Fruit fly (Drosophila melanogaster) whole organism, prepupa: ENCODE data around the gene CG43182.
A peak's percentile ranks its signal among the peaks of the same experiment; 100 is the strongest.

Source experiments
- Blimp-1 ChIP-seq: fragments of 200-800 bp; sonication (Bioruptor generic); optimal IDR thresholded peaks from 3 replicates; lab custom pipeline; 2017; ENCODE audit warnings: missing biosample characterization, missing genetic modification characterization, mild to moderate bottlenecking, moderate library complexity, missing genetic modification reagents
- CG10631 ChIP-seq: fragments of 200-800 bp; sonication (Bioruptor generic); optimal IDR thresholded peaks from 2 replicates; lab custom pipeline; 2016; ENCODE audit warnings: missing biosample characterization, missing genetic modification characterization
- CG11294 ChIP-seq: fragments of 200-800 bp; sonication (Bioruptor generic); IDR thresholded peaks from 2 replicates; pipeline ENCODE4 v1.3.6; 2022; ENCODE audit warnings: missing biosample characterization, missing genetic modification characterization
- CG11762 ChIP-seq: fragments of 200-800 bp; sonication (Bioruptor generic); optimal IDR thresholded peaks from 3 replicates; lab custom pipeline; 2016; ENCODE audit warnings: missing biosample characterization, missing genetic modification characterization; ENCODE audit not compliant: insufficient read depth
- CG11902 ChIP-seq: fragments of 200-800 bp; sonication (Bioruptor generic); optimal IDR thresholded peaks from 3 replicates; lab custom pipeline; 2016; ENCODE audit warnings: missing biosample characterization, missing genetic modification characterization
- CG15336 ChIP-seq: fragments of 200-800 bp; sonication (Bioruptor generic); IDR thresholded peaks from 2 replicates; pipeline ENCODE4 v1.3.6; 2022; ENCODE audit warnings: missing biosample characterization, missing genetic modification characterization
- CG1621 ChIP-seq: fragments of 200-800 bp; sonication (Bioruptor generic); optimal IDR thresholded peaks from 3 replicates; lab custom pipeline; 2018; ENCODE audit warnings: missing biosample characterization, mild to moderate bottlenecking, missing genetic modification characterization
- CG3032 ChIP-seq: fragments of 200-800 bp; optimal IDR thresholded peaks from 2 replicates; lab custom pipeline; 2019; ENCODE audit warnings: missing biosample characterization, mild to moderate bottlenecking, missing genetic modification characterization, moderate library complexity
- CG31627 ChIP-seq: fragments of 200-800 bp; sonication (Bioruptor generic); optimal IDR thresholded peaks from 3 replicates; lab custom pipeline; 2016; ENCODE audit warnings: missing biosample characterization, missing genetic modification characterization
- CG32006 ChIP-seq: fragments of 200-800 bp; sonication (Bioruptor generic); optimal IDR thresholded peaks from 3 replicates; lab custom pipeline; 2017; ENCODE audit warnings: missing biosample characterization, mild to moderate bottlenecking, missing genetic modification characterization
- CG3919 ChIP-seq: fragments of 200-800 bp; sonication (Bioruptor generic); optimal IDR thresholded peaks from 3 replicates; lab custom pipeline; 2016; ENCODE audit warnings: missing biosample characterization, missing genetic modification characterization
- CG4318 ChIP-seq: fragments of 200-800 bp; sonication (Bioruptor generic); optimal IDR thresholded peaks from 3 replicates; lab custom pipeline; 2017; ENCODE audit warnings: missing biosample characterization, mild to moderate bottlenecking, missing genetic modification characterization
- CG6163 ChIP-seq: fragments of 200-800 bp; sonication (Bioruptor generic); IDR thresholded peaks from 3 replicates; pipeline ENCODE4 v1.3.6; 2022; ENCODE audit warnings: missing biosample characterization, missing genetic modification characterization
- CG6276 ChIP-seq: fragments of 200-800 bp; sonication (Bioruptor generic); optimal IDR thresholded peaks from 2 replicates; lab custom pipeline; 2017; ENCODE audit warnings: missing biosample characterization, mild to moderate bottlenecking, missing genetic modification characterization
- CG6792 ChIP-seq: fragments of 200-800 bp; sonication (Bioruptor generic); optimal IDR thresholded peaks from 3 replicates; lab custom pipeline; 2016; ENCODE audit warnings: missing biosample characterization, missing genetic modification characterization
- CG6808 ChIP-seq: fragments of 200-800 bp; sonication (Bioruptor generic); optimal IDR thresholded peaks from 3 replicates; lab custom pipeline; 2017; ENCODE audit warnings: missing biosample characterization, missing genetic modification characterization, mild to moderate bottlenecking, moderate library complexity, missing genetic modification reagents
- CG6854 ChIP-seq: fragments of 200-800 bp; sonication (Bioruptor generic); optimal IDR thresholded peaks from 2 replicates; lab custom pipeline; 2017; ENCODE audit warnings: missing biosample characterization, mild to moderate bottlenecking, missing genetic modification characterization
- CG7368 ChIP-seq: fragments of 200-800 bp; sonication (Bioruptor generic); optimal IDR thresholded peaks from 3 replicates; lab custom pipeline; 2016; ENCODE audit warnings: missing biosample characterization, missing genetic modification characterization
- CG8319 ChIP-seq: fragments of 200-800 bp; sonication (Bioruptor generic); optimal IDR thresholded peaks from 3 replicates; lab custom pipeline; 2016; ENCODE audit warnings: missing biosample characterization, missing genetic modification characterization
- CG9139 ChIP-seq: fragments of 200-800 bp; sonication (Bioruptor generic); optimal IDR thresholded peaks from 3 replicates; lab custom pipeline; 2017; ENCODE audit warnings: missing biosample characterization, mild to moderate bottlenecking, missing genetic modification characterization
- Eip93F ChIP-seq: fragments of 200-800 bp; sonication (Bioruptor generic); optimal IDR thresholded peaks from 2 replicates; lab custom pipeline; 2016; ENCODE audit warnings: missing biosample characterization, mild to moderate bottlenecking, missing genetic modification characterization
- Ets96B ChIP-seq: fragments of 200-800 bp; optimal IDR thresholded peaks from 2 replicates; lab custom pipeline; 2019; ENCODE audit warnings: missing biosample characterization, mild to moderate bottlenecking, missing genetic modification characterization, moderate library complexity
- Gug ChIP-seq: fragments of 200-800 bp; sonication (Bioruptor generic); IDR thresholded peaks from 2 replicates; pipeline ENCODE4 v1.3.6; 2022; ENCODE audit warnings: missing biosample characterization, missing genetic modification characterization
- Hr38 ChIP-seq: sonication (Bioruptor generic); optimal IDR thresholded peaks from 2 replicates; lab custom pipeline; 2016; ENCODE audit warnings: missing biosample characterization, missing genetic modification characterization
- Hr39 ChIP-seq: fragments of 200-800 bp; sonication (Bioruptor generic); optimal IDR thresholded peaks from 2 replicates; lab custom pipeline; 2016; ENCODE audit warnings: missing biosample characterization, missing genetic modification characterization
- Hr4 ChIP-seq: fragments of 200-800 bp; sonication (Bioruptor generic); optimal IDR thresholded peaks from 3 replicates; lab custom pipeline; 2016; ENCODE audit warnings: missing biosample characterization, missing genetic modification characterization
- Met ChIP-seq: fragments of 200-800 bp; sonication (Bioruptor generic); optimal IDR thresholded peaks from 3 replicates; lab custom pipeline; 2016; ENCODE audit warnings: missing biosample characterization, missing genetic modification characterization
- OdsH ChIP-seq: fragments of 200-800 bp; sonication (Bioruptor generic); optimal IDR thresholded peaks from 3 replicates; lab custom pipeline; 2016; ENCODE audit warnings: missing biosample characterization, missing genetic modification characterization
- Smox ChIP-seq: fragments of 200-800 bp; sonication (Bioruptor generic); optimal IDR thresholded peaks from 3 replicates; lab custom pipeline; 2016; ENCODE audit warnings: missing biosample characterization, missing genetic modification characterization
- Sox102F ChIP-seq: fragments of 200-800 bp; sonication (Bioruptor generic); optimal IDR thresholded peaks from 2 replicates; lab custom pipeline; 2016; ENCODE audit warnings: missing biosample characterization, mild to moderate bottlenecking, missing genetic modification characterization
- Sox15 ChIP-seq: fragments of 200-800 bp; sonication (Bioruptor generic); optimal IDR thresholded peaks from 3 replicates; lab custom pipeline; 2016; ENCODE audit warnings: missing biosample characterization, missing genetic modification characterization
- cyc ChIP-seq: fragments of 200-800 bp; sonication (Bioruptor generic); optimal IDR thresholded peaks from 3 replicates; lab custom pipeline; 2016; ENCODE audit warnings: missing biosample characterization, missing genetic modification characterization
- dac ChIP-seq: fragments of 200-800 bp; sonication (Bioruptor generic); optimal IDR thresholded peaks from 2 replicates; lab custom pipeline; 2017; ENCODE audit warnings: missing biosample characterization, mild to moderate bottlenecking, missing genetic modification characterization
- dsx ChIP-seq: fragments of 200-800 bp; optimal IDR thresholded peaks from 3 replicates; lab custom pipeline; 2019; ENCODE audit warnings: missing biosample characterization, mild to moderate bottlenecking, missing genetic modification characterization, moderate library complexity; ENCODE audit not compliant: poor library complexity, severe bottlenecking
- eg ChIP-seq: fragments of 200-800 bp; sonication (Bioruptor generic); IDR thresholded peaks from 3 replicates; pipeline ENCODE4 v1.3.6; 2022; ENCODE audit warnings: missing biosample characterization, missing genetic modification characterization
- fd85E ChIP-seq: fragments of 200-800 bp; sonication (Bioruptor generic); optimal IDR thresholded peaks from 3 replicates; lab custom pipeline; 2016; ENCODE audit warnings: missing biosample characterization, missing genetic modification characterization
- fkh ChIP-seq: fragments of 200-800 bp; sonication (Bioruptor generic); optimal IDR thresholded peaks from 3 replicates; lab custom pipeline; 2017; ENCODE audit warnings: missing biosample characterization, mild to moderate bottlenecking, missing genetic modification characterization, moderate library complexity
- lz ChIP-seq: fragments of 200-800 bp; sonication (Bioruptor generic); optimal IDR thresholded peaks from 3 replicates; lab custom pipeline; 2016; ENCODE audit warnings: missing biosample characterization, missing genetic modification characterization
- net ChIP-seq: fragments of 200-800 bp; sonication (Bioruptor generic); optimal IDR thresholded peaks from 3 replicates; lab custom pipeline; 2016; ENCODE audit warnings: missing biosample characterization, missing genetic modification characterization
- pdm3 ChIP-seq: fragments of 200-800 bp; sonication (Bioruptor generic); optimal IDR thresholded peaks from 3 replicates; lab custom pipeline; 2016; ENCODE audit warnings: missing biosample characterization, missing genetic modification characterization
- spab ChIP-seq: fragments of 200-800 bp; sonication (Bioruptor generic); optimal IDR thresholded peaks from 2 replicates; lab custom pipeline; 2017; ENCODE audit warnings: missing biosample characterization, mild to moderate bottlenecking, missing genetic modification characterization, missing genetic modification reagents
- ss ChIP-seq, 2 experiments: fragments of 200-800 bp; sonication (Bioruptor generic); optimal IDR thresholded peaks; 2 replicates in 1 of 2; 3 replicates in 1 of 2; lab custom pipeline; 2017 to 2018; ENCODE audit warnings: mild to moderate bottlenecking in 2 of 2, missing biosample characterization in 2 of 2, missing genetic modification characterization in 2 of 2, moderate library complexity in 1 of 2
- svp ChIP-seq: fragments of 200-800 bp; sonication (Bioruptor generic); peaks from one replicate; lab custom pipeline; 2016; ENCODE audit warnings: missing biosample characterization, missing genetic modification characterization
- topi ChIP-seq: fragments of 200-800 bp; sonication (Bioruptor generic); optimal IDR thresholded peaks from 3 replicates; lab custom pipeline; 2016; ENCODE audit warnings: missing biosample characterization, missing genetic modification characterization
- vri ChIP-seq: fragments of 200-800 bp; sonication (Bioruptor generic); optimal IDR thresholded peaks from 3 replicates; lab custom pipeline; 2016; ENCODE audit warnings: missing biosample characterization, mild to moderate bottlenecking, missing genetic modification characterization

Gene CG43182

dm6 chrX:334624-335292 lies 18.1 kb upstream of the CG43182 start (continued):
- TF ChIP-seq dac (GFP tag; lab: Kevin White, UChicago) (peak; percentile 10), spab (GFP tag; lab: Kevin White, UChicago) (peak; percentile 42), vri (no peak), CG31627 (GFP tag; lab: Kevin White, UChicago) (no peak), Hr38 (GFP tag; lab: Kevin White, UChicago) (no peak), CG6163 (GFP tag; lab: Robert Waterston, UW) (peak; percentile 23; the same call in 1 of the 3 replicates), CG7368 (GFP tag; lab: Kevin White, UChicago) (peak; percentile 37), CG6276 (GFP tag; lab: Kevin White, UChicago) (peak; percentile 68), OdsH (GFP tag; lab: Kevin White, UChicago) (peak; percentile 58), fkh (no peak), CG9139 (peak; percentile 1), Blimp-1 (GFP tag; lab: Kevin White, UChicago) (no peak), Gug (GFP tag; lab: Robert Waterston, UW) (no peak), Hr4 (GFP tag; lab: Kevin White, UChicago) (peak; percentile 65), Smox (GFP tag; lab: Kevin White, UChicago) (peak; percentile 2), eg (no peak), CG10631 (GFP tag; lab: Kevin White, UChicago) (peak; percentile 47), Eip93F (GFP tag; lab: Kevin White, UChicago) (no peak)
- TF ChIP-seq, all 60 proteins: peak for 37

DNA sequence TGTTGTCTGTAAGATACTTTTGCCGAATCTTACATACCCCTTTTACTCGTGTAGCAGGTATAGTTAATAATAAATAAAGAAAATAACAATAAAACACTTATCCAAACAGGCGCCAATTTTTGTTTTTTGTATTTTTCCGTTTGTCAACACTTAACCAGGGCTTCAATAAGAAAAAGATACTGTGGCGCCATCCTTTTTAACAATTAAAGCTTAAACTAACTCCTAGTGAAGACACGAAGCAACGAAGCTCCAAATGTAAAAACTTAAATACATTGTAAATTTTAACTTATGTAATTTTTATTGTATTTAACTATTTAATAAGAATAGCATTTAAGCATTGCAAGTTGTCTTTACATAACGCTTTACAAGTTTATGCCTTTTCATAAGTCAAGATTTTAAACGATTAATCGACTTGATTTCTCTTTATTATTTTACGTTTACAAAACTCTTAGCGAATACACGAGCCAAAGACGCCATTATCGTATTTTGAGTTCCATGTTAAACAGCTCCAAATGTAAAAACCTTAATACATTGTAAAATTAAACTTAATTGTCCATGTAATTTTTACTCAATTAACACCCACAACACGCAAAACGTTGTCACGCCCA lies 16.1 kb upstream of the CG43182 start:
- TF ChIP-seq dsx (GFP tag; lab: Kevin White, UChicago) (peak; percentile 9), pdm3 (peak; percentile 10), Hr4 (GFP tag; lab: Kevin White, UChicago) (no peak), svp (GFP tag; lab: Kevin White, UChicago) (peak; percentile 24)

- TF ChIP-seq CG15336 (GFP tag; lab: Robert Waterston, UW) (peak; percentile 91), CG11762 (GFP tag; lab: Kevin White, UChicago) (peak; percentile 52), topi (GFP tag; lab: Kevin White, UChicago) (no peak), Met (GFP tag; lab: Kevin White, UChicago) (no peak), CG10631 (GFP tag; lab: Kevin White, UChicago) (peak; percentile 66), Smox (GFP tag; lab: Kevin White, UChicago) (no peak), CG6808 (GFP tag; lab: Kevin White, UChicago) (peak; percentile 48), Hr4 (GFP tag; lab: Kevin White, UChicago) (peak; percentile 55), svp (GFP tag; lab: Kevin White, UChicago) (peak; percentile 32), Hr39 (GFP tag; lab: Kevin White, UChicago) (no peak), fd85E (GFP tag; lab: Kevin White, UChicago) (no peak), dac (GFP tag; lab: Kevin White, UChicago) (no peak), CG3919 (GFP tag; lab: Kevin White, UChicago) (peak; percentile 49), Eip93F (GFP tag; lab: Kevin White, UChicago) (no peak), CG8319 (GFP tag; lab: Kevin White, UChicago) (no peak), Ets96B (tag; lab: Kevin White, UChicago) (peak; percentile 63), CG9139 (peak; percentile 42), CG32006 (peak; percentile 76), CG6854 (GFP tag; lab: Kevin White, UChicago) (no peak), CG11902 (GFP tag; lab: Kevin White, UChicago) (no peak), Sox102F (GFP tag; lab: Kevin White, UChicago) (no peak), CG6792 (peak; percentile 30), Sox15 (no peak), CG11294 (GFP tag; lab: Robert Waterston, UW) (no peak), ss (GFP tag; optimal IDR thresholded peaks at IDR 0.05; lab: Kevin White, UChicago) (peak; percentile 52 to 68), Hr38 (GFP tag; lab: Kevin White, UChicago) (no peak), CG7368 (GFP tag; lab: Kevin White, UChicago) (peak; percentile 33), pdm3 (peak; percentile 3), CG1621 (tag; lab: Kevin White, UChicago) (no peak), CG6163 (GFP tag; lab: Robert Waterston, UW) (no peak), net (GFP tag; lab: Kevin White, UChicago) (peak; percentile 32), CG4318 (GFP tag; lab: Kevin White, UChicago) (peak; percentile 41), cyc (no peak), lz (no peak), CG3032 (tag; lab: Kevin White, UChicago) (peak; percentile 69)
Observed at dm6 chrX:338123-338527, 14.7 kb upstream of the CG43182 start.
